Worm (Caenorhabditis elegans): Measurements from ENCODE around the gene F49C12.9.
A peak's percentile ranks its signal among the peaks of the same experiment; 100 is the strongest.
"Not testable (repeated sequence)": the region's sequence is repeated elsewhere in the genome, so short reads cannot be mapped to it uniquely, and the experiment has no call there.

Gene F49C12.9

DNA sequence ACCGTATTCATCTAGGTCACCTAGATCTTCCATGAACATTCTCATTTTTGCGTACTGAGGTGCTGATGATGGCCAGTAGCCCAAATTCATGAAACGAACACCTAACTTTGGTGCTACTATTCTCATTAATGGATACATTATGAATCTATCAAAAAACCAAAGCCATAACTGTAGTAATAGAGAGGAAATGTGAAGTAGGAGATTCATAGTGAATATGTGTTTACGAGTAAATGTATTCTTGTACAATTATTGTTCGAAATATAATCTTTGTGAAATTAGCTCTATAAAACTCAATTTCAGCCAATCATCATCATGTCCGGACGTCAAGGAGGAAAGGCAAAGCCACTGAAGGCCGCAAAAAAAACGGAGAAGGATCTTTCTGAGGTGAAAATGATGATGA is 3.1 kb upstream of the F49C12.9 start, which contains the start of the genes F49C12.11 and nemt-1:
Gene F49C12.11, plus strand, starts transcription at position 301 of the 400 bp plus-strand sequence.
Gene nemt-1, minus strand, starts transcription at position 360 of the 400 bp plus-strand sequence.
- TF ChIP-seq lin-35 (GFP tag; optimal IDR thresholded peaks at IDR 0.05) (peak in 1 of 3 experiments; percentile 22), F37B4.10 (GFP tag; IDR thresholded peaks at IDR 0.05) (no peak)

DNA sequence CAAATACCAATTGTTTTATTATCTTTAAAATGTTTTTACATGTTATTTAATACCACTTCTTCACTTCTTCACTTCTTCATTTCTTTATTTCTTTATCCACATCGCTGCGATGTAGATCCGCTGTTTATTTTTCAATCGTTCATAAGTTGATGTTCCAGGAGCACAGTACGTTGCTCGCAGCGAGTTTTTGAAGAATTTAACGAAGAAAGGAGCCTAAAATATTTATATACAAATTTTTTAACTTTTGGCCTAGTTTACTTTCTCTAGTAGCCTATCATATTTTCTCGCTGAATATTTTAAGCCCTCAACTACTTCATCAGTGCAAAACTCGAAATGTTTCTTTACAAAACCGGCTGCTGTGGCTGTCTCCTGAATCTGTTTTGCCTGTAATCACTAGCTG is 2.1 kb upstream of the F49C12.9 start:
- TF ChIP-seq F57C9.4 (tag; optimal IDR thresholded peaks at IDR 0.05) (no peak), F10E7.11 (tag; optimal IDR thresholded peaks at IDR 0.05) (peak; percentile 52), snpc-4 (GFP tag; optimal IDR thresholded peaks at IDR 0.05) (no peak), snpc-4 (tag; optimal IDR thresholded peaks at IDR 0.05) (peak in 1 of 4 experiments; percentile 10), repo-1 (tag; optimal IDR thresholded peaks at IDR 0.05) (peak; percentile 41), athp-1 (tag; optimal IDR thresholded peaks at IDR 0.05) (peak; percentile 25), madf-6 (GFP tag; IDR thresholded peaks at IDR 0.05) (peak; percentile 46; the same call in 1 of the 2 replicates), snpc-3.4 (tag; optimal IDR thresholded peaks at IDR 0.05) (peak; percentile 3), hmg-20 (GFP tag; IDR thresholded peaks at IDR 0.05) (no peak), aptf-3 (GFP tag; IDR thresholded peaks at IDR 0.05) (0 out of 2 replicates have a peak, but pooled peaks have one; percentile 22), nhr-90 (tag; optimal IDR thresholded peaks at IDR 0.05) (no peak)

DNA sequence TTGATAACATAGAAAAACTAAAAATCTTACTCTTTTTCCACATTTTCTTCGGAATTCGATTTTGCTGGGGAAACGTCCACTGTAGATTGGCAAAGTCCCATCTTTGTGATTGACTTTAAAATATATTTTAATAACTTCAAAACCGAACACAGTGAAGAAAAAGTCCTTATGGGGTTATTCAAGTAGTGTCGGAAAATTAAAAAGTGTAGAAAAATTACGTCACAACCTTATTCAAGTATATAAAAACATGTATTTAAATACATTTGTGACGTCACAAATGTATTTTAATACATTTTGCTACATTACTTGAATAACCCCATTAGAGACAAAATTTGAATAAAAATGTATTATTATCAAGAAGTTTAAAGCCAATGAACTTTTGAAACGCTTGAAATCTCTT is 3.2 kb downstream of the F49C12.9 start, which contains the start of gene F49C12.7:
Gene F49C12.7, minus strand, starts transcription at position 101 of the 400 bp plus-strand sequence.
- not testable (repeated sequence) for TF ChIP-seq ztf-22 (GFP tag; optimal IDR thresholded peaks at IDR 0.05); Y95B8A.8 (GFP tag; IDR thresholded peaks at IDR 0.05); let-607 (tag; optimal IDR thresholded peaks at IDR 0.05)

DNA sequence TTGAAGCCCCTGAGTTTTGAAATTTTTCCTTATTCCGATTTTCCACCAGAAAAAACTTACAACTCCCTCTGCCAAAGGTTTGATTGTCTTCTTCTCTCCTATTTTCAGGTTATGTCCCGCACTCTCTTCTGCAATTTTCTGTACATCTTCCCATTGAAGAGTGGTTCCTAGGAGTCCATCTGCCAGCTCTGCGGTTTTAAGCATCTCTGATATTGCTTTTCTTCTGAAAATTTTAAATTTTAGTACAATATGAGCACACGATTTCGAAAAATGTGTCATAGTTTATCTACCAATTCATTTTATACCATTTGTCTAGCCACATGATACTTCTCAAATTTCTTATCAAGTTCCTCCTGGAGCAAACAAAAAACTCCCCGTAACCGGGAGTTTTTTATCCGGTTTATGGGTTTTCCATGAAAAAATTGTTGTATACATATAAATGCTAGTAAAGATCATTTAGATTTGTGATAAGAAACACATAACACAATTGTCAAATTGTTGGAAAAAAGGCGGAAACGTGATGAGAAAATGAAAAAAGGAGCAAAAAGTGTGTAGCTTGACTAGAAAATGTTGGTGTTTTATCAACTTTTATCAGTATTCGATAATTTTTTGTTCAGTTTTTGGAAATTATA is 5.0 kb downstream of the F49C12.9 start:
- TF ChIP-seq ets-4 (GFP tag; optimal IDR thresholded peaks at IDR 0.05) (peak; percentile 45), lin-54 (GFP tag; optimal IDR thresholded peaks at IDR 0.05) (no peak), snpc-1.3 (tag; optimal IDR thresholded peaks at IDR 0.05; ENCODE audit: insufficient read depth) (no peak), nhr-80 (tag; optimal IDR thresholded peaks at IDR 0.05) (peak; percentile 73), lag-1 (GFP tag; IDR thresholded peaks at IDR 0.05) (no peak), fkh-3 (tag; optimal IDR thresholded peaks at IDR 0.05) (no peak), ztf-22 (GFP tag; optimal IDR thresholded peaks at IDR 0.05) (no peak)

DNA sequence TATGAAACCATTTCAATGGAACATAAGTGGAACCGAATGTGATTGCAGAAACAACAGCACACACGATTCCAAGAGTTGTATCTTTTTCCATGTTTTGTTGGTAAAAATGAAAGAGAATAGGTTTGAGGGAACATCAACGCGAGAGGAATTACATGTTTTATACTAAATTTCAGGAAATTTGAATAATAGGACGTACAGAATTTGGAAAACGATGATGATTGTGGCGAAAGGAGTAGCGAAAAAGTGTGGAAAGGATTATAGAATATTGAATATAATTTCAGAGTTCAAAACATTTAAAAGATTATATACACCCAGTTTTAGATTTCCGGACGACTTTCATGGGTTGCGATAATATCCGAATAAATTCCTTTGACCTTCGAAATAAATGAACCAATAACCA is 7.0 kb downstream of the F49C12.9 start, which contains the start of gene F49C12.6:
Gene F49C12.6, minus strand, starts transcription at position 101 of the 400 bp plus-strand sequence.
- TF ChIP-seq ceh-79 (tag; optimal IDR thresholded peaks at IDR 0.05), result no peak
- no peak for TF ChIP-seq xnd-1 (tag; optimal IDR thresholded peaks at IDR 0.05)
- no peak for TF ChIP-seq F55B11.4 (tag; optimal IDR thresholded peaks at IDR 0.05; ENCODE audit: borderline replicate concordance, insufficient read depth)
- no peak for TF ChIP-seq rpc-1 (optimal IDR thresholded peaks at IDR 0.05)
- no peak for TF ChIP-seq rpc-1 (tag; optimal IDR thresholded peaks at IDR 0.05)

DNA sequence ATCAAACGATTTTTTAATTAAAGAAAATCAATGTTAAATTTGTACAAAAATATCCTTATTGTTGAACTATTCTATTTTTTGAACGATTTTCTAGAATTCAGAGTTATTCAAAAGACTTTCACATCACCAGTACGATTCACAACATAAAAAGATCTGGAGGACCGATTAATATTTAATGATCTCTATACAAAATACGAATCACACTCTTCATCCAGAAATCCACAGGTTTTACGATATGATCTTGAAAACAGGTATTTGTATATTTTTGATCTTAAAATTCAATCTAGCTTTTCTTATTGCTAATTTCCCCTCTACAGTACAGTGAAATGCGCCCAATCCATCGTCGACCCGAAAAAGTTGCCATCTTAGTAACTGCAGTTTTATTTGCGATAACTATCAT is 11.4 kb downstream of the F49C12.9 start, which contains the start of gene F49C12.5:
Gene F49C12.5, plus strand, starts transcription at position 301 of the 400 bp plus-strand sequence.
- TF ChIP-seq tbx-9 (tag; optimal IDR thresholded peaks at IDR 0.05; ENCODE audit: borderline replicate concordance), result no peak
